Worm (Caenorhabditis elegans) whole organism, young adult: ENCODE results near the gene clec-88.

Experiments
- D2030.7 ChIP-seq: fragments of 200-800 bp; sonication (Bioruptor generic); IDR thresholded peaks from 2 replicates; pipeline ENCODE4 v1.3.6; 2022; ENCODE audit warnings: missing genetic modification reagents, missing genetic modification characterization, missing compliant biosample characterization
- F49E8.2 ChIP-seq: sonication (generic microtip); optimal IDR thresholded peaks from 3 replicates; lab custom pipeline; 2017; ENCODE audit warnings: missing genetic modification characterization, mild to moderate bottlenecking, missing compliant biosample characterization, antibody characterized with exemption, moderate library complexity; ENCODE audit not compliant: insufficient read depth
- F52B5.7 ChIP-seq: sonication (generic microtip); optimal IDR thresholded peaks from 2 replicates; lab custom pipeline; 2016; ENCODE audit warnings: mild to moderate bottlenecking, missing genetic modification characterization, missing compliant biosample characterization
- K11D2.4 ChIP-seq: fragments of 200-800 bp; sonication (Bioruptor generic); IDR thresholded peaks from 2 replicates; pipeline ENCODE4 v1.3.6; 2022; ENCODE audit warnings: missing genetic modification reagents, missing genetic modification characterization, missing compliant biosample characterization
- Y53F4B.3 ChIP-seq: fragments of 200-800 bp; sonication (Bioruptor generic); IDR thresholded peaks from 2 replicates; pipeline ENCODE4 v1.3.6; 2022; ENCODE audit warnings: missing genetic modification reagents, missing genetic modification characterization, missing compliant biosample characterization
- Y95B8A.8 ChIP-seq: fragments of 200-800 bp; sonication (Bioruptor generic); IDR thresholded peaks from 2 replicates; pipeline ENCODE4 v1.3.6; 2022; ENCODE audit warnings: missing genetic modification reagents, missing genetic modification characterization, missing compliant biosample characterization
- akir-1 ChIP-seq: fragments of 200-800 bp; sonication (Bioruptor generic); optimal IDR thresholded peaks from 2 replicates; lab custom pipeline; 2018; ENCODE audit warnings: mild to moderate bottlenecking, missing genetic modification characterization, moderate library complexity, missing compliant biosample characterization
- attf-3 ChIP-seq: fragments of 200-800 bp; sonication (Bioruptor generic); conservative IDR thresholded peaks from 2 replicates; pipeline ENCODE4 v1.3.6; 2022; ENCODE audit warnings: missing genetic modification reagents, missing genetic modification characterization, missing compliant biosample characterization
- attf-5 ChIP-seq: fragments of 200-800 bp; sonication (Bioruptor generic); optimal IDR thresholded peaks from 2 replicates; lab custom pipeline; 2018; ENCODE audit warnings: mild to moderate bottlenecking, missing genetic modification characterization, missing compliant biosample characterization
- ceh-27 ChIP-seq: fragments of 200-800 bp; sonication (Bioruptor generic); optimal IDR thresholded peaks from 2 replicates; lab custom pipeline; 2018; ENCODE audit warnings: mild to moderate bottlenecking, missing genetic modification characterization, moderate library complexity, missing compliant biosample characterization
- ceh-91 ChIP-seq: fragments of 200-800 bp; sonication (Bioruptor generic); IDR thresholded peaks from 2 replicates; pipeline ENCODE4 v1.3.6; 2022; ENCODE audit warnings: missing genetic modification reagents, missing genetic modification characterization, missing compliant biosample characterization
- die-1 ChIP-seq: sonication (generic microtip); optimal IDR thresholded peaks from 2 replicates; lab custom pipeline; 2016; ENCODE audit warnings: missing genotype, mild to moderate bottlenecking, missing genetic modification characterization, missing compliant biosample characterization
- dox-1 ChIP-seq: fragments of 200-800 bp; sonication (Bioruptor generic); IDR thresholded peaks from 2 replicates; pipeline ENCODE4 v1.3.6; 2022; ENCODE audit warnings: missing genetic modification reagents, missing genetic modification characterization, missing compliant biosample characterization
- efl-1 ChIP-seq: fragments of 150-350 bp; optimal IDR thresholded peaks from 2 replicates; lab custom pipeline; 2014; ENCODE audit warnings: missing biosample characterization, missing genetic modification reagents, missing genetic modification characterization
- egl-18 ChIP-seq: fragments of 200-800 bp; sonication (Bioruptor generic); IDR thresholded peaks from 2 replicates; pipeline ENCODE4 v1.3.6; 2022; ENCODE audit warnings: missing genetic modification reagents, missing genetic modification characterization, missing compliant biosample characterization
- egrh-3 ChIP-seq: fragments of 200-800 bp; sonication (Bioruptor generic); IDR thresholded peaks from 2 replicates; pipeline ENCODE4 v1.3.6; 2022; ENCODE audit warnings: missing genetic modification reagents, missing genetic modification characterization, missing compliant biosample characterization
- ekl-4 ChIP-seq: fragments of 200-800 bp; sonication (Bioruptor generic); IDR thresholded peaks from 2 replicates; pipeline ENCODE4 v1.3.6; 2022; ENCODE audit warnings: missing genetic modification reagents, missing genetic modification characterization, missing compliant biosample characterization
- gei-17 ChIP-seq: fragments of 200-800 bp; sonication (Bioruptor generic); optimal IDR thresholded peaks from 2 replicates; lab custom pipeline; 2018; ENCODE audit warnings: mild to moderate bottlenecking, missing genetic modification characterization, missing compliant biosample characterization
- him-1 ChIP-seq: sonication (generic microtip); optimal IDR thresholded peaks from 2 replicates; lab custom pipeline; 2016; ENCODE audit warnings: missing genotype, missing genetic modification reagents, missing genetic modification characterization, missing compliant biosample characterization
- hsf-1 ChIP-seq: fragments of 200-800 bp; sonication (Bioruptor generic); IDR thresholded peaks from 2 replicates; pipeline ENCODE4 v1.3.6; 2022; ENCODE audit warnings: missing genetic modification reagents, missing genetic modification characterization, missing compliant biosample characterization
- lag-1 ChIP-seq: fragments of 200-800 bp; sonication (Bioruptor generic); IDR thresholded peaks from 2 replicates; pipeline ENCODE4 v1.3.6; 2022; ENCODE audit warnings: missing genetic modification reagents, missing genetic modification characterization, missing compliant biosample characterization
- let-607 ChIP-seq, 2 experiments: fragments of 200-800 bp in 1 of 2; sonication (Bioruptor generic) in 1 of 2; sonication (generic microtip) in 1 of 2; optimal IDR thresholded peaks; 2 replicates each; lab custom pipeline; 2016 to 2018; ENCODE audit warnings: mild to moderate bottlenecking in 2 of 2, missing compliant biosample characterization in 2 of 2, missing genetic modification characterization in 2 of 2, moderate library complexity in 2 of 2, missing genotype in 1 of 2
- lin-35 ChIP-seq, 3 experiments: fragments of 150-350 bp in 2 of 3; sonication (generic microtip) in 1 of 3; optimal IDR thresholded peaks; 2 replicates each; lab custom pipeline; 2014 to 2018; ENCODE audit warnings: missing biosample characterization in 3 of 3, missing genetic modification characterization in 3 of 3, missing genetic modification reagents in 3 of 3
- lin-40 ChIP-seq: sonication (generic microtip); optimal IDR thresholded peaks from 2 replicates; lab custom pipeline; 2016; ENCODE audit warnings: missing genetic modification characterization, mild to moderate bottlenecking, missing compliant biosample characterization, missing genotype, missing genetic modification reagents
- madf-10 ChIP-seq: sonication (generic microtip); optimal IDR thresholded peaks from 2 replicates; lab custom pipeline; 2016; ENCODE audit warnings: mild to moderate bottlenecking, missing genetic modification characterization, missing compliant biosample characterization
- madf-8 ChIP-seq: fragments of 200-800 bp; sonication (Bioruptor generic); conservative IDR thresholded peaks from 2 replicates; pipeline ENCODE4 v1.3.6; 2022; ENCODE audit warnings: missing genetic modification reagents, missing genetic modification characterization, missing compliant biosample characterization
- mcd-1 ChIP-seq: fragments of 200-800 bp; sonication (Bioruptor generic); IDR thresholded peaks from 2 replicates; pipeline ENCODE4 v1.3.6; 2022; ENCODE audit warnings: missing genetic modification reagents, missing genetic modification characterization, missing compliant biosample characterization
- mel-28 ChIP-seq: sonication (generic microtip); optimal IDR thresholded peaks from 2 replicates; lab custom pipeline; 2016; ENCODE audit warnings: borderline replicate concordance, mild to moderate bottlenecking, missing genetic modification characterization, missing compliant biosample characterization
- nfya-2 ChIP-seq: fragments of 200-800 bp; sonication (Bioruptor generic); IDR thresholded peaks from 2 replicates; pipeline ENCODE4 v1.3.6; 2022; ENCODE audit warnings: missing genetic modification reagents, missing genetic modification characterization, missing compliant biosample characterization
- nfyb-1 ChIP-seq: fragments of 200-800 bp; sonication (Bioruptor generic); IDR thresholded peaks from 2 replicates; pipeline ENCODE4 v1.3.6; 2022; ENCODE audit warnings: missing genetic modification reagents, missing genetic modification characterization, missing compliant biosample characterization
- nhr-179 ChIP-seq: sonication (generic microtip); optimal IDR thresholded peaks from 2 replicates; lab custom pipeline; 2016; ENCODE audit warnings: mild to moderate bottlenecking, missing genetic modification characterization, missing compliant biosample characterization
- nhr-90 ChIP-seq: sonication (generic microtip); optimal IDR thresholded peaks from 2 replicates; lab custom pipeline; 2016; ENCODE audit warnings: missing genotype, mild to moderate bottlenecking, missing genetic modification characterization, missing compliant biosample characterization
- pbrm-1 ChIP-seq: fragments of 200-800 bp; sonication (Bioruptor generic); IDR thresholded peaks from 2 replicates; pipeline ENCODE4 v1.3.6; 2022; ENCODE audit warnings: missing genetic modification reagents, missing genetic modification characterization, missing compliant biosample characterization
- pha-4 ChIP-seq: fragments of 150-350 bp; sonication (generic microtip); optimal IDR thresholded peaks from 2 replicates; lab custom pipeline; 2014; ENCODE audit warnings: missing biosample characterization, missing genetic modification reagents, missing genetic modification characterization
- rpc-1 ChIP-seq, 2 experiments: fragments of 150-350 bp in 1 of 2; sonication (generic microtip) in 1 of 2; optimal IDR thresholded peaks; 2 replicates each; lab custom pipeline; 2014 to 2018; ENCODE audit warnings: missing biosample characterization in 1 of 2, missing genetic modification characterization in 1 of 2, missing genetic modification reagents in 1 of 2, missing genotype in 1 of 2
- sdz-38 ChIP-seq: sonication (generic microtip); optimal IDR thresholded peaks from 2 replicates; lab custom pipeline; 2016; ENCODE audit warnings: missing genotype, missing genetic modification characterization, missing compliant biosample characterization
- snpc-3.4 ChIP-seq: sonication (generic microtip); optimal IDR thresholded peaks from 2 replicates; lab custom pipeline; 2017; ENCODE audit warnings: missing genetic modification characterization, mild to moderate bottlenecking, missing compliant biosample characterization, antibody characterized with exemption, moderate library complexity, missing genotype, missing genetic modification reagents
- snpc-4 ChIP-seq, 5 experiments: fragments of 150-350 bp in 1 of 5; sonication (generic microtip) in 4 of 5; optimal IDR thresholded peaks; 2 replicates each; lab custom pipeline; 2014 to 2018; ENCODE audit warnings: missing genetic modification characterization in 5 of 5, missing biosample characterization in 3 of 5, antibody characterized with exemption in 2 of 5, mild to moderate bottlenecking in 2 of 5, missing compliant biosample characterization in 2 of 5, missing genotype in 2 of 5, moderate library complexity in 2 of 5, missing genetic modification reagents in 1 of 5
- somi-1 ChIP-seq: fragments of 200-800 bp; sonication (Bioruptor generic); optimal IDR thresholded peaks from 2 replicates; lab custom pipeline; 2018; ENCODE audit warnings: mild to moderate bottlenecking, missing genetic modification characterization, missing compliant biosample characterization
- tbp1 ChIP-seq: fragments of 200-800 bp; sonication (Bioruptor generic); optimal IDR thresholded peaks from 2 replicates; lab custom pipeline; 2018; ENCODE audit warnings: mild to moderate bottlenecking, missing genetic modification characterization, missing compliant biosample characterization
- xnd-1 ChIP-seq: sonication (generic microtip); optimal IDR thresholded peaks from 2 replicates; lab custom pipeline; 2016; ENCODE audit warnings: missing genotype, missing genetic modification reagents, missing genetic modification characterization, missing compliant biosample characterization
- zfh-2 ChIP-seq: fragments of 200-800 bp; sonication (Bioruptor generic); conservative IDR thresholded peaks from 2 replicates; pipeline ENCODE4 v1.3.6; 2022; ENCODE audit warnings: missing genetic modification reagents, missing genetic modification characterization, missing compliant biosample characterization
- ztf-18 ChIP-seq: sonication (generic microtip); optimal IDR thresholded peaks from 2 replicates; lab custom pipeline; 2016; ENCODE audit warnings: missing genotype, mild to moderate bottlenecking, missing genetic modification characterization, missing compliant biosample characterization
- ztf-26 ChIP-seq: sonication (generic microtip); optimal IDR thresholded peaks from 2 replicates; lab custom pipeline; 2017; ENCODE audit warnings: missing genetic modification characterization, missing compliant biosample characterization
- ztf-28 ChIP-seq: fragments of 200-800 bp; sonication (Bioruptor generic); IDR thresholded peaks from 2 replicates; pipeline ENCODE4 v1.3.6; 2022; ENCODE audit warnings: missing genetic modification reagents, missing genetic modification characterization, missing compliant biosample characterization

Gene clec-88

ce11 chrII:6355396-6356346 lies 9.9 kb upstream of the clec-88 start, which contains the start of gene C32D5.11 (continued):
- TF ChIP-seq snpc-3.4 (tag; lab: Kevin White, UChicago) (no peak), mcd-1 (GFP tag; lab: Robert Waterston, UW) (peak; percentile 66), egrh-3 (GFP tag; lab: Robert Waterston, UW) (no peak), mel-28 (no peak), ztf-28 (no peak), madf-8 (GFP tag; lab: Robert Waterston, UW) (no peak), nfyb-1 (GFP tag; lab: Robert Waterston, UW) (0 out of 2 replicates have a peak, but pooled peaks have one; percentile 38), lag-1 (GFP tag; lab: Robert Waterston, UW) (no peak), lin-40 (tag; lab: Kevin White, UChicago) (peak; percentile 55), dox-1 (GFP tag; lab: Robert Waterston, UW) (peak; percentile 65), xnd-1 (tag; lab: Kevin White, UChicago) (no peak), ceh-27 (GFP tag; lab: Kevin White, UChicago) (peak; percentile 31), attf-3 (no peak), ztf-18 (tag; lab: Kevin White, UChicago) (peak; percentile 92), nfya-2 (GFP tag; lab: Robert Waterston, UW) (no peak), sdz-38 (tag; lab: Kevin White, UChicago) (no peak), pha-4 (tag; lab: Kevin White, UChicago) (no peak), F49E8.2 (tag; lab: Kevin White, UChicago) (no peak), gei-17 (GFP tag; lab: Kevin White, UChicago) (no peak), zfh-2 (GFP tag; lab: Robert Waterston, UW) (peak; percentile 41; the same call in 1 of the 2 replicates), egl-18 (GFP tag; lab: Robert Waterston, UW) (no peak), efl-1 (peak; percentile 22), lin-35 (GFP tag; optimal IDR thresholded peaks at IDR 0.05; lab: Kevin White, UChicago) (peak in 1 of 3 experiments; percentile 72), Y95B8A.8 (GFP tag; lab: Robert Waterston, UW) (no peak), let-607 (tag; optimal IDR thresholded peaks at IDR 0.05; lab: Kevin White, UChicago) (peak in 1 of 2 experiments; percentile 49), ceh-91 (GFP tag; lab: Robert Waterston, UW) (0 out of 2 replicates have a peak, but pooled peaks have one; percentile 13), tbp1 (GFP tag; lab: Kevin White, UChicago) (peak; percentile 16), D2030.7 (GFP tag; lab: Robert Waterston, UW) (0 out of 2 replicates have a peak, but pooled peaks have one; percentile 31), Y53F4B.3 (GFP tag; lab: Robert Waterston, UW) (no peak), akir-1 (no peak), madf-10 (tag; lab: Kevin White, UChicago) (no peak), rpc-1 (optimal IDR thresholded peaks at IDR 0.05; lab: Kevin White, UChicago) (no peak), rpc-1 (tag; optimal IDR thresholded peaks at IDR 0.05; lab: Kevin White, UChicago) (no peak), attf-5 (GFP tag; lab: Kevin White, UChicago) (peak; percentile 83), ekl-4 (GFP tag; lab: Robert Waterston, UW) (no peak), nhr-179 (tag; lab: Kevin White, UChicago) (no peak), K11D2.4 (no peak), nhr-90 (tag; lab: Kevin White, UChicago) (no peak), him-1 (tag; lab: Kevin White, UChicago) (no peak), die-1 (tag; lab: Kevin White, UChicago) (no peak), pbrm-1 (GFP tag; lab: Robert Waterston, UW) (peak; percentile 35; the same call in 1 of the 2 replicates), hsf-1 (GFP tag; lab: Robert Waterston, UW) (no peak), F52B5.7 (tag; lab: Kevin White, UChicago) (no peak), snpc-4 (GFP tag; optimal IDR thresholded peaks at IDR 0.05; lab: Kevin White, UChicago) (no peak), snpc-4 (tag; optimal IDR thresholded peaks at IDR 0.05; lab: Kevin White, UChicago) (no peak), ztf-26 (no peak), somi-1 (GFP tag; lab: Kevin White, UChicago) (no peak)
